Worm (Caenorhabditis elegans): ENCODE measurements around the gene R10E4.1.

DNA sequence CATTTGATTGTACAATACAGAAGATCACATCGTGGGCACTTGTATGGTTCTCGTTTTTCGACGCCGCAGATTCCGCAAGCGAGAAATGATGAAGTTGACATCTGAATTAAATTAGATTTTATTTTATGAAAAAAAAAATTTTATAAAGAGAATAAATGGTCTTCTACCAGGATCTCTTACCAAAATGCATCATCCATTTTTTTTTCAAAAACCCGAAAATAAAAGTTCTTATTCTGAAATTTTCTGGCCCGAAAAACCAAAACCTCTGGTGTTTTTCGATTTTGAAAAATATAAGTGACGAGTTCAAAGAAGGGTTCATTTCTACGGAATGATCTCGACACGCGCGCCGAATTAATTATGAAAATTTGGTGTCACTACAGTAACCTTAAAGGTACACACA lies 25.3 kb upstream of the R10E4.1 start, which contains the start of gene zhit-2:
- TF ChIP-seq dao-5 (tag; optimal IDR thresholded peaks at IDR 0.05) (no peak), him-1 (tag; optimal IDR thresholded peaks at IDR 0.05) (no peak)
